Worm (Caenorhabditis elegans) whole organism, young adult: ENCODE data around the gene ZK1098.3.
A peak's percentile ranks its signal among the peaks of the same experiment; 100 is the strongest.

Source experiments
- B0019.2 ChIP-seq: fragments of 200-800 bp; sonication (Bioruptor generic); conservative IDR thresholded peaks from 2 replicates; pipeline ENCODE4 v1.3.6; 2022; ENCODE audit warnings: missing genetic modification reagents, missing genetic modification characterization, missing compliant biosample characterization
- B0336.3 ChIP-seq: fragments of 200-800 bp; sonication (Bioruptor generic); IDR thresholded peaks from 2 replicates; pipeline ENCODE4 v1.3.6; 2022; ENCODE audit warnings: missing genetic modification characterization, missing compliant biosample characterization
- C06A6.2 ChIP-seq: fragments of 200-800 bp; sonication (Bioruptor generic); conservative IDR thresholded peaks from 2 replicates; pipeline ENCODE4 v1.3.6; 2022; ENCODE audit warnings: missing genetic modification characterization, missing compliant biosample characterization
- C17E4.6 ChIP-seq: fragments of 200-800 bp; sonication (Bioruptor generic); IDR thresholded peaks from 2 replicates; pipeline ENCODE4 v1.3.6; 2022; ENCODE audit warnings: missing genetic modification reagents, missing genetic modification characterization, missing compliant biosample characterization
- F33H1.4 ChIP-seq: fragments of 200-800 bp; sonication (Bioruptor generic); IDR thresholded peaks from 2 replicates; pipeline ENCODE4 v1.3.6; 2022; ENCODE audit warnings: missing genetic modification reagents, missing genetic modification characterization, missing compliant biosample characterization
- F39B2.1 ChIP-seq: fragments of 200-800 bp; sonication (Bioruptor generic); IDR thresholded peaks from 2 replicates; pipeline ENCODE4 v1.3.6; 2022; ENCODE audit warnings: missing genetic modification reagents, missing genetic modification characterization, missing compliant biosample characterization
- F52B5.7 ChIP-seq: sonication (generic microtip); optimal IDR thresholded peaks from 2 replicates; lab custom pipeline; 2016; ENCODE audit warnings: mild to moderate bottlenecking, missing genetic modification characterization, missing compliant biosample characterization
- K12H6.12 ChIP-seq: fragments of 200-800 bp; sonication (Bioruptor generic); optimal IDR thresholded peaks from 2 replicates; lab custom pipeline; 2018; ENCODE audit warnings: mild to moderate bottlenecking, missing genetic modification characterization, missing compliant biosample characterization
- T07F8.4 ChIP-seq: sonication (generic microtip); optimal IDR thresholded peaks from 2 replicates; lab custom pipeline; 2016; ENCODE audit warnings: mild to moderate bottlenecking, missing genetic modification characterization, moderate library complexity, missing compliant biosample characterization
- attf-5 ChIP-seq: fragments of 200-800 bp; sonication (Bioruptor generic); optimal IDR thresholded peaks from 2 replicates; lab custom pipeline; 2018; ENCODE audit warnings: mild to moderate bottlenecking, missing genetic modification characterization, missing compliant biosample characterization
- bed-2 ChIP-seq: fragments of 200-800 bp; sonication (Bioruptor generic); IDR thresholded peaks from 2 replicates; pipeline ENCODE4 v1.3.6; 2022; ENCODE audit warnings: missing genetic modification reagents, missing genetic modification characterization, missing compliant biosample characterization
- cebp-1 ChIP-seq, 2 experiments: fragments of 200-800 bp in 1 of 2; sonication (Bioruptor generic) in 1 of 2; sonication (generic microtip) in 1 of 2; IDR thresholded peaks in 1 of 2; optimal IDR thresholded peaks in 1 of 2; 2 replicates each; pipeline versions ENCODE4 v1.3.6 to Lab custom; 2017 to 2022; ENCODE audit warnings: missing compliant biosample characterization in 2 of 2, missing genetic modification characterization in 2 of 2, mild to moderate bottlenecking in 1 of 2, missing genetic modification reagents in 1 of 2, moderate library complexity in 1 of 2
- ceh-100 ChIP-seq: fragments of 200-800 bp; sonication (Bioruptor generic); IDR thresholded peaks from 2 replicates; pipeline ENCODE4 v1.3.6; 2022; ENCODE audit warnings: missing genetic modification reagents, missing genetic modification characterization, missing compliant biosample characterization
- ceh-27 ChIP-seq: fragments of 200-800 bp; sonication (Bioruptor generic); optimal IDR thresholded peaks from 2 replicates; lab custom pipeline; 2018; ENCODE audit warnings: mild to moderate bottlenecking, missing genetic modification characterization, moderate library complexity, missing compliant biosample characterization
- chd-7 ChIP-seq: sonication (generic microtip); optimal IDR thresholded peaks from 2 replicates; lab custom pipeline; 2016; ENCODE audit warnings: mild to moderate bottlenecking, missing genetic modification characterization, moderate library complexity, missing compliant biosample characterization
- dox-1 ChIP-seq: fragments of 200-800 bp; sonication (Bioruptor generic); IDR thresholded peaks from 2 replicates; pipeline ENCODE4 v1.3.6; 2022; ENCODE audit warnings: missing genetic modification reagents, missing genetic modification characterization, missing compliant biosample characterization
- dpl-1 ChIP-seq: fragments of 150-350 bp; optimal IDR thresholded peaks from 2 replicates; lab custom pipeline; 2014; ENCODE audit warnings: missing biosample characterization, missing genetic modification reagents, missing genetic modification characterization
- egl-18 ChIP-seq: fragments of 200-800 bp; sonication (Bioruptor generic); IDR thresholded peaks from 2 replicates; pipeline ENCODE4 v1.3.6; 2022; ENCODE audit warnings: missing genetic modification reagents, missing genetic modification characterization, missing compliant biosample characterization
- him-1 ChIP-seq: sonication (generic microtip); optimal IDR thresholded peaks from 2 replicates; lab custom pipeline; 2016; ENCODE audit warnings: missing genotype, missing genetic modification reagents, missing genetic modification characterization, missing compliant biosample characterization
- hmg-1.2 ChIP-seq: fragments of 200-800 bp; sonication (Bioruptor generic); IDR thresholded peaks from 2 replicates; pipeline ENCODE4 v1.3.6; 2022; ENCODE audit warnings: missing genetic modification reagents, missing genetic modification characterization, missing compliant biosample characterization
- hmg-20 ChIP-seq: fragments of 200-800 bp; sonication (Bioruptor generic); IDR thresholded peaks from 2 replicates; pipeline ENCODE4 v1.3.6; 2022; ENCODE audit warnings: missing genetic modification reagents, missing genetic modification characterization, missing compliant biosample characterization
- hsf-1 ChIP-seq: fragments of 200-800 bp; sonication (Bioruptor generic); IDR thresholded peaks from 2 replicates; pipeline ENCODE4 v1.3.6; 2022; ENCODE audit warnings: missing genetic modification reagents, missing genetic modification characterization, missing compliant biosample characterization
- let-607 ChIP-seq, 2 experiments: fragments of 200-800 bp in 1 of 2; sonication (Bioruptor generic) in 1 of 2; sonication (generic microtip) in 1 of 2; optimal IDR thresholded peaks; 2 replicates each; lab custom pipeline; 2016 to 2018; ENCODE audit warnings: mild to moderate bottlenecking in 2 of 2, missing compliant biosample characterization in 2 of 2, missing genetic modification characterization in 2 of 2, moderate library complexity in 2 of 2, missing genotype in 1 of 2
- lin-26 ChIP-seq: fragments of 200-800 bp; sonication (Bioruptor generic); IDR thresholded peaks from 2 replicates; pipeline ENCODE4 v1.3.6; 2022; ENCODE audit warnings: missing genetic modification reagents, missing genetic modification characterization, missing compliant biosample characterization
- lin-35 ChIP-seq, 3 experiments: fragments of 150-350 bp in 2 of 3; sonication (generic microtip) in 1 of 3; optimal IDR thresholded peaks; 2 replicates each; lab custom pipeline; 2014 to 2018; ENCODE audit warnings: missing biosample characterization in 3 of 3, missing genetic modification characterization in 3 of 3, missing genetic modification reagents in 3 of 3
- lin-40 ChIP-seq: sonication (generic microtip); optimal IDR thresholded peaks from 2 replicates; lab custom pipeline; 2016; ENCODE audit warnings: missing genetic modification characterization, mild to moderate bottlenecking, missing compliant biosample characterization, missing genotype, missing genetic modification reagents
- lin-54 ChIP-seq: fragments of 200-800 bp; sonication (Bioruptor generic); optimal IDR thresholded peaks from 2 replicates; lab custom pipeline; 2018; ENCODE audit warnings: mild to moderate bottlenecking, missing genetic modification characterization, missing compliant biosample characterization
- lsl-1 ChIP-seq: fragments of 200-800 bp; sonication (Bioruptor generic); optimal IDR thresholded peaks from 2 replicates; lab custom pipeline; 2018; ENCODE audit warnings: mild to moderate bottlenecking, missing genetic modification characterization, moderate library complexity, missing compliant biosample characterization
- madf-10 ChIP-seq: sonication (generic microtip); optimal IDR thresholded peaks from 2 replicates; lab custom pipeline; 2016; ENCODE audit warnings: mild to moderate bottlenecking, missing genetic modification characterization, missing compliant biosample characterization
- madf-3 ChIP-seq: fragments of 200-800 bp; sonication (Bioruptor generic); IDR thresholded peaks from 2 replicates; pipeline ENCODE4 v1.3.6; 2022; ENCODE audit warnings: missing genetic modification reagents, missing genetic modification characterization, missing compliant biosample characterization
- madf-6 ChIP-seq: fragments of 200-800 bp; sonication (Bioruptor generic); IDR thresholded peaks from 2 replicates; pipeline ENCODE4 v1.3.6; 2022; ENCODE audit warnings: missing genetic modification reagents, missing genetic modification characterization, missing compliant biosample characterization
- nfya-2 ChIP-seq: fragments of 200-800 bp; sonication (Bioruptor generic); IDR thresholded peaks from 2 replicates; pipeline ENCODE4 v1.3.6; 2022; ENCODE audit warnings: missing genetic modification reagents, missing genetic modification characterization, missing compliant biosample characterization
- nhr-27 ChIP-seq: fragments of 200-800 bp; sonication (Bioruptor generic); optimal IDR thresholded peaks from 2 replicates; lab custom pipeline; 2018; ENCODE audit warnings: mild to moderate bottlenecking, missing genetic modification characterization, moderate library complexity, missing compliant biosample characterization
- nhr-80 ChIP-seq: sonication (generic microtip); optimal IDR thresholded peaks from 2 replicates; lab custom pipeline; 2016; ENCODE audit warnings: missing genetic modification characterization, missing compliant biosample characterization
- pbrm-1 ChIP-seq: fragments of 200-800 bp; sonication (Bioruptor generic); IDR thresholded peaks from 2 replicates; pipeline ENCODE4 v1.3.6; 2022; ENCODE audit warnings: missing genetic modification reagents, missing genetic modification characterization, missing compliant biosample characterization
- rcor-1 ChIP-seq: fragments of 200-800 bp; sonication (Bioruptor generic); IDR thresholded peaks from 2 replicates; pipeline ENCODE4 v1.3.6; 2022; ENCODE audit warnings: missing genetic modification reagents, missing genetic modification characterization, missing compliant biosample characterization
- repo-1 ChIP-seq: sonication (generic microtip); optimal IDR thresholded peaks from 2 replicates; lab custom pipeline; 2017; ENCODE audit warnings: mild to moderate bottlenecking, missing genetic modification characterization, missing compliant biosample characterization
- snpc-1.1 ChIP-seq: sonication (generic microtip); optimal IDR thresholded peaks from 2 replicates; lab custom pipeline; 2017; ENCODE audit warnings: missing genetic modification characterization, mild to moderate bottlenecking, missing compliant biosample characterization, antibody characterized with exemption, moderate library complexity, missing genotype, missing genetic modification reagents; ENCODE audit not compliant: insufficient read depth
- sptf-2 ChIP-seq: fragments of 200-800 bp; sonication (Bioruptor generic); optimal IDR thresholded peaks from 2 replicates; lab custom pipeline; 2018; ENCODE audit warnings: mild to moderate bottlenecking, missing genetic modification characterization, missing compliant biosample characterization
- tbp1 ChIP-seq: fragments of 200-800 bp; sonication (Bioruptor generic); optimal IDR thresholded peaks from 2 replicates; lab custom pipeline; 2018; ENCODE audit warnings: mild to moderate bottlenecking, missing genetic modification characterization, missing compliant biosample characterization
- tlf-1 ChIP-seq: fragments of 200-800 bp; sonication (Bioruptor generic); optimal IDR thresholded peaks from 2 replicates; lab custom pipeline; 2018; ENCODE audit warnings: mild to moderate bottlenecking, missing genetic modification characterization, missing compliant biosample characterization
- unc-130 ChIP-seq: sonication (generic microtip); optimal IDR thresholded peaks from 2 replicates; lab custom pipeline; 2016; ENCODE audit warnings: missing genetic modification reagents, missing genetic modification characterization, missing compliant biosample characterization
- xnd-1 ChIP-seq: sonication (generic microtip); optimal IDR thresholded peaks from 2 replicates; lab custom pipeline; 2016; ENCODE audit warnings: missing genotype, missing genetic modification reagents, missing genetic modification characterization, missing compliant biosample characterization
- zfh-2 ChIP-seq: fragments of 200-800 bp; sonication (Bioruptor generic); conservative IDR thresholded peaks from 2 replicates; pipeline ENCODE4 v1.3.6; 2022; ENCODE audit warnings: missing genetic modification reagents, missing genetic modification characterization, missing compliant biosample characterization
- ztf-18 ChIP-seq: sonication (generic microtip); optimal IDR thresholded peaks from 2 replicates; lab custom pipeline; 2016; ENCODE audit warnings: missing genotype, mild to moderate bottlenecking, missing genetic modification characterization, missing compliant biosample characterization
- ztf-26 ChIP-seq: sonication (generic microtip); optimal IDR thresholded peaks from 2 replicates; lab custom pipeline; 2017; ENCODE audit warnings: missing genetic modification characterization, missing compliant biosample characterization

Gene ZK1098.3

DNA sequence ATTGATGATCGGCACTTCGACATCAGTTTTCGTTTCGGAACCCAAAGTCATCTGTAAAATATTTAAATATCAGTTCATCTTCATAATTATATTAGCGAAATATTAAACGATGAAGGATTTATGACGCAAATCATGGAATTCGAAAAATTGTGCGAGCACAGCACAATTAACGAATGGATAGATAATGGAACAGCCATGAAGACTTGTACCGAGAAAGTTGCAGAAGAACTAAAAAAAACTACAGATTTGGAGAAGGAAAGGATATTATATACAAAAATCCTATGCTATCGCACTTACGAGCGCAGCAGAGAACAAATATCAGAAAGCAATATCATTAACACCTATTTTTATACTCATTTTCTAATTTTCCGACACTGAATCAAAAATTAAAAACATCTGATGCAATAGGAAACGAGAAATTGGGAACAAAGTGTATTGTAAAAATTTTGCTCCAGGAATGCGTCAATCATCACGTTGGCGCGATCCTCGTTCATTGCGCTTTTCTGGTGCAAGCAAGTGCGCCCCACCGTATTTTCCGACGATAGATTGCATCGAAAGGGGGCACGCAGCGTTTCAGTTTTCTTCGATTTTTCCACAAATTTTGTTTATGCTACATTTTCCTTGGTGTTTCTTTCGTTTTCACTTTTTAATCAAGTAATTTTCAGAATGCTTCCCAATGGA lies 17.0 kb downstream of the ZK1098.3 start, which contains the start of the genes clu-1 and prp-40 (continued):
- peak; percentile 85 for TF ChIP-seq ceh-27 (GFP tag; lab: Kevin White, UChicago)
- TF ChIP-seq nfya-2 (GFP tag; lab: Robert Waterston, UW): no peak
- peak; percentile 70 for TF ChIP-seq rcor-1 (GFP tag; lab: Robert Waterston, UW)
- TF ChIP-seq him-1 (tag; lab: Kevin White, UChicago): peak; percentile 27
- TF ChIP-seq tbp1 (GFP tag; lab: Kevin White, UChicago): peak; percentile 58
- TF ChIP-seq cebp-1 (GFP tag; IDR thresholded peaks at IDR 0.05; lab: Robert Waterston, UW): no peak
- peak; percentile 78 for TF ChIP-seq cebp-1 (tag; optimal IDR thresholded peaks at IDR 0.05; lab: Kevin White, UChicago)
- peak in 1 of 2 experiments; percentile 54 for TF ChIP-seq let-607 (tag; optimal IDR thresholded peaks at IDR 0.05; lab: Kevin White, UChicago)
- TF ChIP-seq B0336.3 (GFP tag; lab: Robert Waterston, UW): peak; percentile 80
- TF ChIP-seq tlf-1: peak; percentile 69
- TF ChIP-seq ceh-100: peak; percentile 77
- peak; percentile 13 for TF ChIP-seq sptf-2 (GFP tag; lab: Kevin White, UChicago)
- TF ChIP-seq dox-1: peak; percentile 94
- TF ChIP-seq nhr-80 (tag; lab: Kevin White, UChicago): peak; percentile 76
- peak; percentile 79 for TF ChIP-seq madf-6 (GFP tag; lab: Robert Waterston, UW)
- peak; percentile 87 for TF ChIP-seq pbrm-1 (GFP tag; lab: Robert Waterston, UW)
- peak; percentile 78 for TF ChIP-seq lin-54
- TF ChIP-seq K12H6.12 (tag; lab: Kevin White, UChicago): peak; percentile 70
- TF ChIP-seq hsf-1 (GFP tag; lab: Robert Waterston, UW): peak; percentile 35; the same call in 1 of the 2 replicates
- TF ChIP-seq hmg-1.2 (GFP tag; lab: Robert Waterston, UW): peak; percentile 75
- TF ChIP-seq snpc-1.1: peak; percentile 3
- TF ChIP-seq lin-35 (GFP tag; optimal IDR thresholded peaks at IDR 0.05; lab: Kevin White, UChicago): peak in 2 of 3 experiments; percentile 28 to 83
- peak; percentile 98 for TF ChIP-seq ztf-18 (tag; lab: Kevin White, UChicago)
- TF ChIP-seq bed-2 (GFP tag; lab: Robert Waterston, UW): no peak
- peak; percentile 72 for TF ChIP-seq lsl-1
- 0 out of 2 replicates have a peak, but pooled peaks have one; percentile 26 for TF ChIP-seq C17E4.6
- TF ChIP-seq xnd-1 (tag; lab: Kevin White, UChicago): peak; percentile 24
- TF ChIP-seq F33H1.4 (GFP tag; lab: Robert Waterston, UW): peak; percentile 70
- TF ChIP-seq B0019.2 (GFP tag; lab: Robert Waterston, UW): 0 out of 2 replicates have a peak, but pooled peaks have one; percentile 33
- TF ChIP-seq zfh-2: no peak; the same call in 1 of the 2 replicates
- TF ChIP-seq dpl-1 (GFP tag; lab: Kevin White, UChicago): peak; percentile 39
- peak; percentile 54; the same call in 1 of the 2 replicates for TF ChIP-seq C06A6.2 (GFP tag; lab: Robert Waterston, UW)
- TF ChIP-seq attf-5 (GFP tag; lab: Kevin White, UChicago): peak; percentile 94
- TF ChIP-seq lin-40 (tag; lab: Kevin White, UChicago): peak; percentile 85
- no peak for TF ChIP-seq lin-26
- peak; percentile 64; the same call in 1 of the 2 replicates for TF ChIP-seq hmg-20 (GFP tag; lab: Robert Waterston, UW)
- no peak for TF ChIP-seq chd-7 (tag; lab: Kevin White, UChicago)
- TF ChIP-seq unc-130: peak; percentile 39
- TF ChIP-seq madf-3 (GFP tag; lab: Robert Waterston, UW): no peak
- TF ChIP-seq madf-10 (tag; lab: Kevin White, UChicago): peak; percentile 23
- TF ChIP-seq ztf-26 (tag; lab: Kevin White, UChicago): peak; percentile 40
- TF ChIP-seq egl-18 (GFP tag; lab: Robert Waterston, UW): no peak
- TF ChIP-seq F52B5.7 (tag; lab: Kevin White, UChicago): no peak
- TF ChIP-seq nhr-27 (tag; lab: Kevin White, UChicago): no peak
- no peak for TF ChIP-seq F39B2.1 (GFP tag; lab: Robert Waterston, UW)
- TF ChIP-seq T07F8.4 (tag; lab: Kevin White, UChicago): no peak
- TF ChIP-seq repo-1: peak; percentile 44
